Fruit fly (Drosophila melanogaster) whole organism, embryonic: ENCODE results near the gene kkv.

Experiments
- CG12659 ChIP-seq: fragments of 200-800 bp; sonication (Bioruptor generic); optimal IDR thresholded peaks from 3 replicates; lab custom pipeline; 2017; ENCODE audit warnings: mild to moderate bottlenecking, missing biosample characterization, missing genetic modification reagents, missing genetic modification characterization
- CG12744 ChIP-seq: fragments of 200-800 bp; sonication (Bioruptor generic); optimal IDR thresholded peaks from 2 replicates; lab custom pipeline; 2016; ENCODE audit warnings: missing biosample characterization, missing genetic modification characterization
- CG13287 ChIP-seq: fragments of 200-800 bp; sonication (Bioruptor generic); IDR thresholded peaks from 2 replicates; pipeline ENCODE4 v1.3.6; 2022; ENCODE audit warnings: missing biosample characterization, missing genetic modification characterization; ENCODE audit not compliant: partially characterized antibody
- CG14050 ChIP-seq: fragments of 200-800 bp; sonication (Bioruptor generic); IDR thresholded peaks from 3 replicates; pipeline ENCODE4 v1.3.6; 2022; ENCODE audit warnings: missing biosample characterization, missing genetic modification characterization
- CG14667 ChIP-seq: fragments of 200-800 bp; sonication (Bioruptor generic); IDR thresholded peaks from 2 replicates; pipeline ENCODE4 v1.3.6; 2022; ENCODE audit warnings: missing biosample characterization, missing genetic modification characterization
- CG16779 ChIP-seq: fragments of 200-800 bp; sonication (Bioruptor generic); IDR thresholded peaks from 2 replicates; pipeline ENCODE4 v1.3.6; 2022; ENCODE audit warnings: missing biosample characterization, missing genetic modification characterization
- CG17568 ChIP-seq: fragments of 200-800 bp; sonication (Bioruptor generic); optimal IDR thresholded peaks from 2 replicates; lab custom pipeline; 2018; ENCODE audit warnings: missing biosample characterization, mild to moderate bottlenecking, missing genetic modification characterization, moderate library complexity
- CG17612 ChIP-seq: fragments of 200-800 bp; sonication (Bioruptor generic); IDR thresholded peaks from 2 replicates; pipeline ENCODE4 v1.3.6; 2022; ENCODE audit warnings: missing biosample characterization, missing genetic modification characterization
- CG18764 ChIP-seq: fragments of 200-800 bp; sonication (Bioruptor generic); optimal IDR thresholded peaks from 3 replicates; lab custom pipeline; 2016; ENCODE audit warnings: missing biosample characterization, missing genetic modification characterization
- CG2678 ChIP-seq: fragments of 200-800 bp; sonication (Bioruptor generic); optimal IDR thresholded peaks from 3 replicates; lab custom pipeline; 2019; ENCODE audit warnings: missing biosample characterization, mild to moderate bottlenecking, missing genetic modification characterization, moderate library complexity
- CG31224 ChIP-seq: fragments of 200-800 bp; sonication (Bioruptor generic); IDR thresholded peaks from 2 replicates; pipeline ENCODE4 v1.3.6; 2022; ENCODE audit warnings: missing biosample characterization, missing genetic modification characterization
- CG32772 ChIP-seq: fragments of 200-800 bp; sonication (Bioruptor generic); IDR thresholded peaks from 2 replicates; pipeline ENCODE4 v1.3.6; 2022; ENCODE audit warnings: missing biosample characterization, missing genetic modification characterization
- CG3995 ChIP-seq: fragments of 200-800 bp; sonication (Bioruptor generic); optimal IDR thresholded peaks from 3 replicates; lab custom pipeline; 2016; ENCODE audit warnings: missing biosample characterization, missing genetic modification characterization
- CG42726 ChIP-seq: fragments of 200-800 bp; sonication (Bioruptor generic); IDR thresholded peaks from 2 replicates; pipeline ENCODE4 v1.3.6; 2022; ENCODE audit warnings: missing biosample characterization, missing genetic modification characterization; ENCODE audit not compliant: partially characterized antibody
- CG43689 ChIP-seq: fragments of 200-800 bp; sonication (Bioruptor generic); IDR thresholded peaks from 2 replicates; pipeline ENCODE4 v1.3.6; 2022; ENCODE audit warnings: missing biosample characterization, missing genetic modification characterization
- CG4617 ChIP-seq: fragments of 200-800 bp; sonication (Bioruptor generic); optimal IDR thresholded peaks from 3 replicates; lab custom pipeline; 2016; ENCODE audit warnings: missing biosample characterization, missing genetic modification characterization, borderline replicate concordance
- CG5180 ChIP-seq: fragments of 200-800 bp; sonication (Bioruptor generic); optimal IDR thresholded peaks from 3 replicates; lab custom pipeline; 2017; ENCODE audit warnings: missing biosample characterization, missing genetic modification characterization, mild to moderate bottlenecking, moderate library complexity, missing genetic modification reagents
- CG5245 ChIP-seq: fragments of 200-800 bp; sonication (Bioruptor generic); optimal IDR thresholded peaks from 3 replicates; lab custom pipeline; 2016; ENCODE audit warnings: missing biosample characterization, missing genetic modification characterization
- CG6254 ChIP-seq: fragments of 200-800 bp; sonication (Bioruptor generic); optimal IDR thresholded peaks from 3 replicates; lab custom pipeline; 2017; ENCODE audit warnings: mild to moderate bottlenecking, missing biosample characterization, missing genetic modification reagents, missing genetic modification characterization
- CG7839 ChIP-seq: fragments of 200-800 bp; sonication (Bioruptor generic); optimal IDR thresholded peaks from 3 replicates; lab custom pipeline; 2018; ENCODE audit warnings: missing biosample characterization, mild to moderate bottlenecking, missing genetic modification characterization, moderate library complexity
- CG8089 ChIP-seq: fragments of 200-800 bp; sonication (Bioruptor generic); optimal IDR thresholded peaks from 3 replicates; lab custom pipeline; 2016; ENCODE audit warnings: missing biosample characterization, missing genetic modification characterization
- CG8281 ChIP-seq: fragments of 200-800 bp; sonication (Bioruptor generic); optimal IDR thresholded peaks from 2 replicates; lab custom pipeline; 2018; ENCODE audit warnings: missing biosample characterization, mild to moderate bottlenecking, missing genetic modification characterization, moderate library complexity
- CG9932 ChIP-seq: fragments of 200-800 bp; sonication (Bioruptor generic); IDR thresholded peaks from 2 replicates; pipeline ENCODE4 v1.3.6; 2022; ENCODE audit warnings: missing biosample characterization, missing genetic modification characterization
- Fer3 ChIP-seq: fragments of 200-800 bp; sonication (Bioruptor generic); optimal IDR thresholded peaks from 2 replicates; lab custom pipeline; 2018; ENCODE audit warnings: missing biosample characterization, mild to moderate bottlenecking, missing genetic modification characterization, moderate library complexity
- HmgD ChIP-seq: fragments of 200-800 bp; sonication (Bioruptor generic); optimal IDR thresholded peaks from 3 replicates; lab custom pipeline; 2016; ENCODE audit warnings: missing biosample characterization, missing genetic modification characterization
- HmgZ ChIP-seq: fragments of 200-800 bp; sonication (Bioruptor generic); optimal IDR thresholded peaks from 2 replicates; lab custom pipeline; 2018; ENCODE audit warnings: missing biosample characterization, mild to moderate bottlenecking, missing genetic modification characterization
- Hr39 ChIP-seq: fragments of >200 bp; optimal IDR thresholded peaks from 2 replicates; lab custom pipeline; 2017
- MESR4 ChIP-seq: fragments of 200-800 bp; sonication (Bioruptor generic); optimal IDR thresholded peaks from 2 replicates; lab custom pipeline; 2018; ENCODE audit warnings: missing biosample characterization, mild to moderate bottlenecking, missing genetic modification characterization, moderate library complexity
- Mad ChIP-seq: fragments of 200-800 bp; sonication (Bioruptor generic); optimal IDR thresholded peaks from 2 replicates; lab custom pipeline; 2016; ENCODE audit warnings: missing biosample characterization, missing genetic modification characterization
- NC2α ChIP-seq: fragments of 200-800 bp; sonication (Bioruptor generic); optimal IDR thresholded peaks from 2 replicates; lab custom pipeline; 2016; ENCODE audit warnings: missing biosample characterization, missing genetic modification characterization
- Nf-YB ChIP-seq: fragments of 200-800 bp; sonication (Bioruptor generic); optimal IDR thresholded peaks from 3 replicates; lab custom pipeline; 2019; ENCODE audit warnings: missing biosample characterization, mild to moderate bottlenecking, missing genetic modification characterization, moderate library complexity
- NfI ChIP-seq: fragments of 200-800 bp; sonication (Bioruptor generic); optimal IDR thresholded peaks from 3 replicates; lab custom pipeline; 2018; ENCODE audit warnings: missing biosample characterization, mild to moderate bottlenecking, missing genetic modification characterization, moderate library complexity
- Oaz ChIP-seq: fragments of 200-800 bp; sonication (Bioruptor generic); IDR thresholded peaks from 2 replicates; pipeline ENCODE4 v1.3.6; 2022; ENCODE audit warnings: missing biosample characterization, missing genetic modification characterization
- Sry-δ ChIP-seq: fragments of 200-800 bp; sonication (Bioruptor generic); optimal IDR thresholded peaks from 2 replicates; lab custom pipeline; 2016; ENCODE audit warnings: missing biosample characterization, missing genetic modification characterization
- ap ChIP-seq: fragments of 200-800 bp; sonication (Bioruptor generic); IDR thresholded peaks from 2 replicates; pipeline ENCODE4 v1.3.6; 2022; ENCODE audit warnings: missing biosample characterization, missing genetic modification characterization
- ato ChIP-seq: fragments of 200-800 bp; sonication (Bioruptor generic); IDR thresholded peaks from 2 replicates; pipeline ENCODE4 v1.3.6; 2022; ENCODE audit warnings: missing biosample characterization, missing genetic modification characterization; ENCODE audit not compliant: partially characterized antibody
- bab2 ChIP-seq: fragments of 200-800 bp; sonication (Bioruptor generic); optimal IDR thresholded peaks from 2 replicates; lab custom pipeline; 2016; ENCODE audit warnings: missing biosample characterization, missing genetic modification characterization
- chif ChIP-seq, 2 experiments: fragments of 200-800 bp; sonication (Bioruptor generic); optimal IDR thresholded peaks; 3 replicates each; lab custom pipeline; 2016; ENCODE audit warnings: missing biosample characterization in 2 of 2, missing genetic modification characterization in 2 of 2
- crp ChIP-seq, 2 experiments: fragments of 200-800 bp; sonication (Bioruptor generic); optimal IDR thresholded peaks; 2 replicates in 1 of 2; 3 replicates in 1 of 2; lab custom pipeline; 2017; ENCODE audit warnings: missing biosample characterization in 2 of 2, missing genetic modification characterization in 2 of 2, mild to moderate bottlenecking in 1 of 2, moderate library complexity in 1 of 2
- danr ChIP-seq: fragments of 200-800 bp; sonication (Bioruptor generic); IDR thresholded peaks from 2 replicates; pipeline ENCODE4 v1.3.6; 2022; ENCODE audit warnings: missing biosample characterization, missing genetic modification characterization
- grn ChIP-seq: fragments of 200-800 bp; sonication (Bioruptor generic); optimal IDR thresholded peaks from 3 replicates; lab custom pipeline; 2017; ENCODE audit warnings: missing biosample characterization, missing genetic modification characterization
- hbn ChIP-seq: fragments of 200-800 bp; sonication (Bioruptor generic); IDR thresholded peaks from 2 replicates; pipeline ENCODE4 v1.3.6; 2022; ENCODE audit warnings: missing biosample characterization, missing genetic modification characterization; ENCODE audit not compliant: partially characterized antibody
- hth ChIP-seq: fragments of >200 bp; optimal IDR thresholded peaks from 2 replicates; lab custom pipeline; 2017; ENCODE audit warnings: inconsistent platforms
- lov ChIP-seq, 2 experiments: fragments of 200-800 bp in 1 of 2; fragments of >200 bp in 1 of 2; sonication (Bioruptor generic) in 1 of 2; IDR thresholded peaks in 1 of 2; optimal IDR thresholded peaks in 1 of 2; 2 replicates in 1 of 2; 3 replicates in 1 of 2; pipeline versions ENCODE4 v1.3.6 to Lab custom; 2017 to 2022; ENCODE audit warnings: missing biosample characterization in 1 of 2, missing genetic modification characterization in 1 of 2
- nerfin-2 ChIP-seq: fragments of 200-800 bp; sonication (Bioruptor generic); IDR thresholded peaks from 2 replicates; pipeline ENCODE4 v1.3.6; 2022; ENCODE audit warnings: missing biosample characterization, missing genetic modification characterization; ENCODE audit not compliant: partially characterized antibody
- pros ChIP-seq: fragments of 200-800 bp; sonication (Bioruptor generic); optimal IDR thresholded peaks from 3 replicates; lab custom pipeline; 2019; ENCODE audit warnings: missing biosample characterization, mild to moderate bottlenecking, missing genetic modification characterization, moderate library complexity
- wdn ChIP-seq: fragments of 200-800 bp; sonication (Bioruptor generic); IDR thresholded peaks from 2 replicates; pipeline ENCODE4 v1.3.6; 2022; ENCODE audit warnings: missing biosample characterization, missing genetic modification characterization
- z ChIP-seq: fragments of 200-800 bp; sonication (Bioruptor generic); IDR thresholded peaks from 3 replicates; pipeline ENCODE4 v1.3.6; 2022; ENCODE audit warnings: missing biosample characterization, missing genetic modification characterization

Gene kkv

DNA sequence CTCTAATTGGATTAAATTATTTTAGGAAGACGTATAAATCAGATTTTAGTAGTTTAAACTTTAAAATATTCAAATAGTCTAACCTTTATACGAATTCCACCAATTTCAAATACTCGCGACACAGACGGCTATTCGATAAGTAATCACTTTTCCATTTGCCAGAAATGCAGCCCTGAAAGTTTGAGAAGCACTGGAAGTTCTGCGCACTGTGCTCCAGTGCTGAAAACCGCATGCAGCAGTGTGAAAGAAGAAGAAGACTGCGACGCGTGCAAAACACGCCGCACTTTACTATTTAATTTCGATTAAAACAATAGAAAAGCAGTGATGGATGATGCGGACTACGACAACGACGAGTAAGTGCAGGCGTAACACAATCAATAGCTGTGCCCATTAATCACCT lies 21.1 kb downstream of the kkv start, which contains the start of gene Polr2F (continued):
- TF ChIP-seq CG12659 (GFP tag; lab: Kevin White, UChicago) (peak; percentile 92), bab2 (GFP tag; lab: Kevin White, UChicago) (peak; percentile 90), CG8281 (tag; lab: Kevin White, UChicago) (no peak), CG16779 (GFP tag; lab: Robert Waterston, UW) (peak; percentile 87), CG32772 (GFP tag; lab: Robert Waterston, UW) (peak; percentile 11; the same call in 1 of the 2 replicates), Oaz (GFP tag; lab: Robert Waterston, UW) (peak; percentile 45; the same call in 1 of the 2 replicates), Mad (GFP tag; lab: Kevin White, UChicago) (peak; percentile 94), pros (GFP tag; lab: Kevin White, UChicago) (no peak), CG2678 (peak; percentile 63), HmgD (GFP tag; lab: Kevin White, UChicago) (peak; percentile 94), CG5180 (GFP tag; lab: Kevin White, UChicago) (no peak), wdn (GFP tag; lab: Robert Waterston, UW) (no peak), grn (GFP tag; lab: Kevin White, UChicago) (no peak), ato (GFP tag; lab: Robert Waterston, UW) (peak; percentile 12; the same call in 1 of the 2 replicates), CG13287 (GFP tag; lab: Robert Waterston, UW) (peak; percentile 70), NC2α (GFP tag; lab: Kevin White, UChicago) (peak; percentile 64), chif (GFP tag; optimal IDR thresholded peaks at IDR 0.05; lab: Kevin White, UChicago) (peak; percentile 82 to 90), CG7839 (tag; lab: Kevin White, UChicago) (peak; percentile 75), hth (lab: Kevin White, UChicago) (no peak), CG31224 (GFP tag; lab: Robert Waterston, UW) (0 out of 2 replicates have a peak, but pooled peaks have one; percentile 26), Fer3 (tag; lab: Kevin White, UChicago) (peak; percentile 77), MESR4 (GFP tag; lab: Kevin White, UChicago) (peak; percentile 97), CG43689 (GFP tag; lab: Robert Waterston, UW) (no peak), Nf-YB (no peak), danr (GFP tag; lab: Robert Waterston, UW) (peak; percentile 47; the same call in 1 of the 2 replicates), CG17612 (peak; percentile 59), HmgZ (tag; lab: Kevin White, UChicago) (peak; percentile 95), CG9932 (GFP tag; lab: Robert Waterston, UW) (peak; percentile 98), CG5245 (peak; percentile 81), nerfin-2 (GFP tag; lab: Robert Waterston, UW) (no peak), Hr39 (lab: Kevin White, UChicago) (no peak), CG4617 (GFP tag; lab: Kevin White, UChicago) (peak; percentile 98), z (no peak), CG6254 (GFP tag; lab: Kevin White, UChicago) (no peak), CG14050 (GFP tag; lab: Robert Waterston, UW) (0 out of 3 replicates have a peak, but pooled peaks have one; percentile 38), CG18764 (GFP tag; lab: Kevin White, UChicago) (peak; percentile 80)

- no peak for TF ChIP-seq CG12744 (GFP tag; lab: Kevin White, UChicago)
- TF ChIP-seq crp (GFP tag; optimal IDR thresholded peaks at IDR 0.05; lab: Kevin White, UChicago) = no peak
- no peak for TF ChIP-seq ap (GFP tag; lab: Robert Waterston, UW)
- TF ChIP-seq CG5245 = no peak
- TF ChIP-seq NfI (GFP tag; lab: Kevin White, UChicago) = no peak
- TF ChIP-seq nerfin-2 (GFP tag; lab: Robert Waterston, UW) = no peak
- 0 out of 2 replicates have a peak, but pooled peaks have one; percentile 17 for TF ChIP-seq hbn
- TF ChIP-seq Sry-δ (GFP tag; lab: Kevin White, UChicago) = no peak
- peak; percentile 53; the same call in 1 of the 2 replicates for TF ChIP-seq CG14667 (GFP tag; lab: Robert Waterston, UW)
- no peak for TF ChIP-seq CG8089 (GFP tag; lab: Kevin White, UChicago)
- no peak for TF ChIP-seq lov (optimal IDR thresholded peaks at IDR 0.05; lab: Kevin White, UChicago)
- 0 out of 3 replicates have a peak, but pooled peaks have one; percentile 28 for TF ChIP-seq lov (GFP tag; IDR thresholded peaks at IDR 0.05; lab: Robert Waterston, UW)
- TF ChIP-seq CG3995 (GFP tag; lab: Kevin White, UChicago) = no peak
- no peak for TF ChIP-seq CG42726 (GFP tag; lab: Robert Waterston, UW)
- TF ChIP-seq CG17568 = no peak
These were observed 23.1 kb downstream of the kkv start, which contains the start of the genes CG31542 and CG34277 for dm6 chr3R:5369490-5370001. Gene CG31542, plus strand, starts transcription at chr3R:5369540. Gene CG34277, plus strand, starts transcription at chr3R:5369540.
